Worm (Caenorhabditis elegans) whole organism, late embryonic: Measurements from ENCODE around the gene nuo-4.

Experiments
- K02D7.2 ChIP-seq: sonication (generic microtip); optimal IDR thresholded peaks from 2 replicates; lab custom pipeline; 2017; ENCODE audit warnings: mild to moderate bottlenecking, missing genetic modification characterization, missing compliant biosample characterization
- K09A11.1 ChIP-seq: sonication (generic microtip); optimal IDR thresholded peaks from 2 replicates; lab custom pipeline; 2017; ENCODE audit warnings: antibody characterized with exemption, mild to moderate bottlenecking, missing genetic modification characterization, missing compliant biosample characterization; ENCODE audit not compliant: insufficient read depth
- Y22D7AL.16 ChIP-seq: sonication (generic microtip); optimal IDR thresholded peaks from 2 replicates; lab custom pipeline; 2016; ENCODE audit warnings: missing genetic modification characterization, missing compliant biosample characterization
- ceh-14 ChIP-seq: sonication (generic microtip); optimal IDR thresholded peaks from 2 replicates; lab custom pipeline; 2016; ENCODE audit warnings: missing genotype, missing genetic modification characterization, missing compliant biosample characterization
- ceh-19 ChIP-seq: fragments of 200-800 bp; sonication (Bioruptor generic); optimal IDR thresholded peaks from 2 replicates; lab custom pipeline; 2018; ENCODE audit warnings: mild to moderate bottlenecking, missing genetic modification characterization, missing compliant biosample characterization
- ceh-22 ChIP-seq: sonication (generic microtip); optimal IDR thresholded peaks from 2 replicates; lab custom pipeline; 2017; ENCODE audit warnings: missing biosample characterization, missing genetic modification characterization
- ceh-30 ChIP-seq: fragments of 150-350 bp; optimal IDR thresholded peaks from 2 replicates; lab custom pipeline; 2014; ENCODE audit warnings: missing biosample characterization, missing genetic modification characterization
- ceh-34 ChIP-seq: sonication (generic microtip); optimal IDR thresholded peaks from 2 replicates; lab custom pipeline; 2016; ENCODE audit warnings: mild to moderate bottlenecking, missing genetic modification characterization, missing compliant biosample characterization
- ceh-48 ChIP-seq: sonication (generic microtip); optimal IDR thresholded peaks from 2 replicates; lab custom pipeline; 2016; ENCODE audit warnings: missing genetic modification characterization, inconsistent platforms, missing compliant biosample characterization
- ceh-6 ChIP-seq: fragments of 200-800 bp; sonication (Bioruptor generic); optimal IDR thresholded peaks from 2 replicates; lab custom pipeline; 2018; ENCODE audit warnings: mild to moderate bottlenecking, missing genetic modification characterization, missing compliant biosample characterization
- ceh-9 ChIP-seq: sonication (generic microtip); optimal IDR thresholded peaks from 2 replicates; lab custom pipeline; 2016; ENCODE audit warnings: mild to moderate bottlenecking, missing genetic modification characterization, inconsistent platforms, missing compliant biosample characterization
- dmd-4 ChIP-seq: sonication (generic microtip); optimal IDR thresholded peaks from 2 replicates; lab custom pipeline; 2016; ENCODE audit warnings: borderline replicate concordance, missing genetic modification characterization, missing compliant biosample characterization
- dve-1 ChIP-seq: sonication (generic microtip); optimal IDR thresholded peaks from 2 replicates; lab custom pipeline; 2017; ENCODE audit warnings: antibody characterized with exemption, mild to moderate bottlenecking, missing genetic modification characterization, missing compliant biosample characterization
- elt-2 ChIP-seq: sonication (generic microtip); optimal IDR thresholded peaks from 2 replicates; lab custom pipeline; 2016; ENCODE audit warnings: missing genetic modification reagents, missing genetic modification characterization, missing compliant biosample characterization
- elt-4 ChIP-seq: sonication (generic microtip); optimal IDR thresholded peaks from 2 replicates; lab custom pipeline; 2016; ENCODE audit warnings: missing genetic modification characterization, missing compliant biosample characterization
- ets-4 ChIP-seq: sonication (generic microtip); optimal IDR thresholded peaks from 2 replicates; lab custom pipeline; 2016; ENCODE audit warnings: missing genetic modification characterization, missing compliant biosample characterization
- fax-1 ChIP-seq: sonication (generic microtip); optimal IDR thresholded peaks from 2 replicates; lab custom pipeline; 2016; ENCODE audit warnings: missing genotype, missing genetic modification characterization, missing compliant biosample characterization
- fkh-10 ChIP-seq: fragments of 150-350 bp; optimal IDR thresholded peaks from 2 replicates; lab custom pipeline; 2014; ENCODE audit warnings: missing biosample characterization, missing genetic modification reagents, missing genetic modification characterization
- gmeb-2 ChIP-seq: sonication (generic microtip); optimal IDR thresholded peaks from 2 replicates; lab custom pipeline; 2016; ENCODE audit warnings: missing genetic modification characterization, inconsistent platforms, missing compliant biosample characterization
- hlh-13 ChIP-seq: fragments of 200-800 bp; sonication (Bioruptor generic); optimal IDR thresholded peaks from 2 replicates; lab custom pipeline; 2018; ENCODE audit warnings: mild to moderate bottlenecking, missing genetic modification characterization, missing compliant biosample characterization
- hlh-15 ChIP-seq: sonication (generic microtip); optimal IDR thresholded peaks from 2 replicates; lab custom pipeline; 2016; ENCODE audit warnings: missing genetic modification characterization, missing compliant biosample characterization
- hlh-6 ChIP-seq: sonication (generic microtip); optimal IDR thresholded peaks from 2 replicates; lab custom pipeline; 2016; ENCODE audit warnings: missing genotype, missing genetic modification characterization, missing compliant biosample characterization
- hlh-8 ChIP-seq: sonication (generic microtip); optimal IDR thresholded peaks from 2 replicates; lab custom pipeline; 2016; ENCODE audit warnings: missing genotype, missing genetic modification characterization, missing compliant biosample characterization
- lim-6 ChIP-seq: sonication (generic microtip); optimal IDR thresholded peaks from 2 replicates; lab custom pipeline; 2016; ENCODE audit warnings: missing genetic modification characterization, missing compliant biosample characterization
- madf-2 ChIP-seq: sonication (generic microtip); optimal IDR thresholded peaks from 2 replicates; lab custom pipeline; 2017; ENCODE audit warnings: missing genetic modification characterization, missing compliant biosample characterization
- mec-3 ChIP-seq: sonication (generic microtip); optimal IDR thresholded peaks from 2 replicates; lab custom pipeline; 2016; ENCODE audit warnings: borderline replicate concordance, missing genetic modification characterization, missing compliant biosample characterization
- nfya-1 ChIP-seq: sonication (generic microtip); optimal IDR thresholded peaks from 2 replicates; lab custom pipeline; 2017; ENCODE audit warnings: missing genetic modification characterization, mild to moderate bottlenecking, missing compliant biosample characterization, antibody characterized with exemption, moderate library complexity
- nhr-232 ChIP-seq: sonication (generic microtip); optimal IDR thresholded peaks from 2 replicates; lab custom pipeline; 2016; ENCODE audit warnings: missing genetic modification characterization, missing compliant biosample characterization
- pag-3 ChIP-seq: sonication (generic microtip); optimal IDR thresholded peaks from 2 replicates; lab custom pipeline; 2016; ENCODE audit warnings: missing compliant biosample characterization, missing genetic modification characterization, borderline replicate concordance
- pat-9 ChIP-seq: fragments of 200-800 bp; sonication (Bioruptor generic); optimal IDR thresholded peaks from 2 replicates; lab custom pipeline; 2018; ENCODE audit warnings: mild to moderate bottlenecking, missing genetic modification characterization, moderate library complexity, missing compliant biosample characterization
- pax-1 ChIP-seq: fragments of 150-350 bp; optimal IDR thresholded peaks from 2 replicates; lab custom pipeline; 2014; ENCODE audit warnings: missing biosample characterization, missing genetic modification characterization
- pha-2 ChIP-seq: sonication (generic microtip); optimal IDR thresholded peaks from 2 replicates; lab custom pipeline; 2017; ENCODE audit warnings: mild to moderate bottlenecking, missing genetic modification characterization, missing compliant biosample characterization
- pha-4 ChIP-seq: fragments of 150-350 bp; optimal IDR thresholded peaks from 2 replicates; lab custom pipeline; 2018; ENCODE audit warnings: missing biosample characterization, missing genetic modification reagents, missing genetic modification characterization
- pqm-1 ChIP-seq: sonication (generic microtip); optimal IDR thresholded peaks from 2 replicates; lab custom pipeline; 2016; ENCODE audit warnings: missing genetic modification characterization, missing compliant biosample characterization
- pros-1 ChIP-seq: fragments of 150-350 bp; optimal IDR thresholded peaks from 2 replicates; lab custom pipeline; 2014; ENCODE audit warnings: missing biosample characterization, missing genetic modification reagents, missing genetic modification characterization
- rnt-1 ChIP-seq: sonication (generic microtip); optimal IDR thresholded peaks from 2 replicates; lab custom pipeline; 2016; ENCODE audit warnings: missing genetic modification characterization, missing compliant biosample characterization
- sdc-2 ChIP-seq: sonication (generic microtip); optimal IDR thresholded peaks from 2 replicates; lab custom pipeline; 2016; ENCODE audit warnings: missing genotype, missing genetic modification characterization, missing compliant biosample characterization
- sox-2 ChIP-seq: fragments of 200-800 bp; sonication (Bioruptor generic); IDR thresholded peaks from 2 replicates; pipeline ENCODE4 v1.3.6; 2022; ENCODE audit warnings: missing genetic modification reagents, missing genetic modification characterization, missing compliant biosample characterization
- tbx-2 ChIP-seq: sonication (generic microtip); optimal IDR thresholded peaks from 2 replicates; lab custom pipeline; 2016; ENCODE audit warnings: missing genetic modification characterization, missing compliant biosample characterization
- tbx-7 ChIP-seq: sonication (generic microtip); optimal IDR thresholded peaks from 2 replicates; lab custom pipeline; 2016; ENCODE audit warnings: missing genotype, missing genetic modification characterization, missing compliant biosample characterization
- ttx-3 ChIP-seq: sonication (generic microtip); optimal IDR thresholded peaks from 2 replicates; lab custom pipeline; 2016; ENCODE audit warnings: missing genetic modification reagents, missing genetic modification characterization, missing compliant biosample characterization
- unc-42 ChIP-seq: sonication (generic microtip); optimal IDR thresholded peaks from 2 replicates; lab custom pipeline; 2016; ENCODE audit warnings: missing genotype, missing genetic modification characterization, missing compliant biosample characterization
- unc-55 ChIP-seq: sonication (generic microtip); optimal IDR thresholded peaks from 2 replicates; lab custom pipeline; 2017; ENCODE audit warnings: missing biosample characterization, missing genetic modification reagents, missing genetic modification characterization
- unc-86 ChIP-seq: sonication (generic microtip); optimal IDR thresholded peaks from 2 replicates; lab custom pipeline; 2016; ENCODE audit warnings: missing genetic modification characterization, missing compliant biosample characterization
- ztf-16 ChIP-seq: sonication (generic microtip); optimal IDR thresholded peaks from 2 replicates; lab custom pipeline; 2017; ENCODE audit warnings: missing genetic modification characterization, missing compliant biosample characterization

Gene nuo-4

DNA sequence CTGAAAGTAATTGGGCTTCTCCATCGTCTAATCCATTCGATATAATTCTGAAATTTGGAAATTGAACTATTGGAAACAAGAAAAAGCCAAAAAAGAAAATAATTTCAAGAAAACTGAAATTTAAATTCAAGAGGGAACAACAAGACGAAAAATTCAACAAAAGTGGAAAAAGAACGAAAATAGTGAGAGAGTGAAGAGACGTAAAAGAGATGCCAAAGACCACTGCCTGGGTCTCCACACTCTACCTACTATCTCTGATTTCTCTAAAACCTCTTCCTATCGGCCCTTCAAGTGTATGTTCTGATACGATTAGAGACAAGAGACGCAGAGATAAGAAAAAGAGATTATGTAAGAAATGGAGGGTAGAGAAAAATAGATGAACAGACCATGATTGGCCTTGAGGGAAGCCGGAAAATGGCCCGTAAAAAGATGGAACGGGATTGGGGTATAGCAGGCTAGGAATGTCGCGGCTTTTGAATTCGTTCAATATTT, 4.8 kb downstream of the nuo-4 start, which contains the start of gene ogt-1 (continued):
- no peak for TF ChIP-seq ceh-19
- peak; percentile 4 for TF ChIP-seq tbx-2 (tag; lab: Kevin White, UChicago)
- TF ChIP-seq pag-3 (tag; lab: Kevin White, UChicago) = no peak
- no peak for TF ChIP-seq fax-1 (tag; lab: Kevin White, UChicago)
- TF ChIP-seq madf-2 (tag; lab: Kevin White, UChicago) = no peak
- TF ChIP-seq pha-2 = no peak
- no peak for TF ChIP-seq sdc-2
- peak; percentile 14 for TF ChIP-seq rnt-1 (tag; lab: Kevin White, UChicago)
- TF ChIP-seq ceh-14 (tag; lab: Kevin White, UChicago) = no peak
- TF ChIP-seq ceh-22 = no peak
- TF ChIP-seq pha-4 = no peak
- TF ChIP-seq ceh-30 (tag; lab: Kevin White, UChicago) = no peak
- no peak for TF ChIP-seq dmd-4 (tag; lab: Kevin White, UChicago)
- peak; percentile 12 for TF ChIP-seq dve-1
- TF ChIP-seq unc-86 (tag; lab: Kevin White, UChicago) = no peak
- TF ChIP-seq pros-1 (tag; lab: Kevin White, UChicago) = no peak
- no peak for TF ChIP-seq gmeb-2 (tag; lab: Kevin White, UChicago)
- no peak for TF ChIP-seq ceh-34 (tag; lab: Kevin White, UChicago)
- no peak for TF ChIP-seq hlh-8 (tag; lab: Kevin White, UChicago)
- TF ChIP-seq Y22D7AL.16 = no peak
- TF ChIP-seq ceh-6 (GFP tag; lab: Kevin White, UChicago) = no peak
- TF ChIP-seq ttx-3 = no peak
- TF ChIP-seq elt-2 (tag; lab: Kevin White, UChicago) = no peak
- no peak for TF ChIP-seq nhr-232 (tag; lab: Kevin White, UChicago)
- no peak for TF ChIP-seq ceh-48 (tag; lab: Kevin White, UChicago)
- peak; percentile 79 for TF ChIP-seq pax-1
- TF ChIP-seq unc-42 (tag; lab: Kevin White, UChicago) = peak; percentile 66
- TF ChIP-seq ceh-9 (tag; lab: Kevin White, UChicago) = no peak
- no peak for TF ChIP-seq ets-4 (tag; lab: Kevin White, UChicago)
- TF ChIP-seq fkh-10 (GFP tag; lab: Kevin White, UChicago) = no peak

ce11 chrIII:7152569-7152968, 6.0 kb downstream of the nuo-4 start:
- TF ChIP-seq rnt-1 (tag; lab: Kevin White, UChicago) (no peak), pha-2 (no peak), unc-55 (GFP tag; lab: Kevin White, UChicago) (no peak), ceh-9 (tag; lab: Kevin White, UChicago) (no peak), ceh-14 (tag; lab: Kevin White, UChicago) (no peak), hlh-6 (no peak), ceh-48 (tag; lab: Kevin White, UChicago) (no peak), hlh-15 (no peak), unc-86 (tag; lab: Kevin White, UChicago) (no peak), nfya-1 (tag; lab: Kevin White, UChicago) (no peak)

DNA sequence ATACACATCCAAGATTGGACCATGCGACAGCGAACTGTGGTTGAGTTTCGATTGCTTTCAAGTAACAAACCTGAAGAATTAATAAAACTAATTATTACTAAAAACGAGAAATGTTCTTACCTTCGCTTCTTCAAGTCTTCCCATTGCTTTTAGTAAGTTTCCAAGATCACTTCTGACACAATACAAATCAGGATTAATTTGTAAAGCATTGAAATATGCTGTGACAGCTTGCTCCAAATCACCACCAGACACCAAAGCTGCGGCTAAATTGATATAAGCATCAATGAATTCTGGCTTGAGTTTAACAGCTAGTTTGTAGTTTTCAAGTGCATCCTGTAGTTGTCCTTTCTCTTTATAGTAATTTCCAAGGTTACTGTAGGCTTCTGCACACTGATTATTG, 8.4 kb downstream of the nuo-4 start:
- no peak for TF ChIP-seq ceh-30 (tag; lab: Kevin White, UChicago)
- no peak for TF ChIP-seq ceh-22
- TF ChIP-seq elt-4 (tag; lab: Kevin White, UChicago) = no peak
- TF ChIP-seq K09A11.1 (tag; lab: Kevin White, UChicago) = no peak
- TF ChIP-seq ztf-16 = no peak
- no peak for TF ChIP-seq fkh-10 (GFP tag; lab: Kevin White, UChicago)
- TF ChIP-seq pqm-1 (tag; lab: Kevin White, UChicago) = no peak
- no peak for TF ChIP-seq tbx-2 (tag; lab: Kevin White, UChicago)
- TF ChIP-seq tbx-7 (tag; lab: Kevin White, UChicago) = no peak
- TF ChIP-seq lim-6 (tag; lab: Kevin White, UChicago) = no peak
- no peak for TF ChIP-seq mec-3 (tag; lab: Kevin White, UChicago)
- TF ChIP-seq sdc-2 = no peak
- no peak for TF ChIP-seq pat-9 (tag; lab: Kevin White, UChicago)
- TF ChIP-seq hlh-13 (GFP tag; lab: Kevin White, UChicago) = no peak
- no peak for TF ChIP-seq sox-2 (GFP tag; lab: Robert Waterston, UW)
- TF ChIP-seq K02D7.2 = no peak
